Fruit fly (Drosophila melanogaster): ENCODE measurements around the gene CG3437.
A peak's percentile ranks its signal among the peaks of the same experiment; 100 is the strongest.

CG3437 gene

dm6 chr3L:9447239-9447777 is 10.2 kb downstream of the CG3437 start (continued):
- TF ChIP-seq sc (optimal IDR thresholded peaks at IDR 0.05) (no peak), sc (GFP tag; optimal IDR thresholded peaks at IDR 0.05) (no peak), CG18599 (GFP tag; optimal IDR thresholded peaks at IDR 0.05) (peak; percentile 50), tap (tag; optimal IDR thresholded peaks at IDR 0.05) (no peak), CG5245 (GFP tag; optimal IDR thresholded peaks at IDR 0.05) (no peak), nau (GFP tag; optimal IDR thresholded peaks at IDR 0.05) (no peak), CG3847 (GFP tag; IDR thresholded peaks at IDR 0.05) (no peak), scrt (GFP tag; optimal IDR thresholded peaks at IDR 0.05) (peak; percentile 46), h (optimal IDR thresholded peaks at IDR 0.05) (no peak), CG13624 (GFP tag; optimal IDR thresholded peaks at IDR 0.05) (no peak), Ptx1 (GFP tag; IDR thresholded peaks at IDR 0.05) (no peak), repo (GFP tag; optimal IDR thresholded peaks at IDR 0.05) (no peak), caup (GFP tag; optimal IDR thresholded peaks at IDR 0.05; ENCODE audit: severe bottlenecking) (peak; percentile 36), bbx (GFP tag; IDR thresholded peaks at IDR 0.05; ENCODE audit: partially characterized antibody) (no peak), CG10959 (GFP tag; IDR thresholded peaks at IDR 0.05) (peak; percentile 84), MTF-1 (GFP tag; optimal IDR thresholded peaks at IDR 0.05; ENCODE audit: borderline replicate concordance) (no peak), CG10209 (GFP tag; optimal IDR thresholded peaks at IDR 0.05) (no peak), Atf-2 (GFP tag; optimal IDR thresholded peaks at IDR 0.05) (no peak), Chrac-16 (GFP tag; optimal IDR thresholded peaks at IDR 0.05) (no peak), CG12236 (GFP tag; optimal IDR thresholded peaks at IDR 0.05) (no peak), CG17385 (GFP tag; optimal IDR thresholded peaks at IDR 0.05) (no peak), CG7357 (GFP tag; IDR thresholded peaks at IDR 0.05) (no peak), dati (GFP tag; IDR thresholded peaks at IDR 0.05) (no peak), CG2199 (GFP tag; IDR thresholded peaks at IDR 0.05) (0 out of 3 replicates have a peak, but pooled peaks have one; percentile 8), CG15696 (tag; optimal IDR thresholded peaks at IDR 0.05) (no peak), lbe (GFP tag; optimal IDR thresholded peaks at IDR 0.05) (no peak), Vsx1 (GFP tag; optimal IDR thresholded peaks at IDR 0.05) (no peak), CG8478 (optimal IDR thresholded peaks at IDR 0.05) (no peak), gro (GFP tag; optimal IDR thresholded peaks at IDR 0.05) (peak; percentile 45), so (GFP tag; IDR thresholded peaks at IDR 0.05) (no peak), CG16815 (GFP tag; optimal IDR thresholded peaks at IDR 0.05) (no peak), Dfd (GFP tag; optimal IDR thresholded peaks at IDR 0.05) (no peak), CG4328 (GFP tag; optimal IDR thresholded peaks at IDR 0.05) (no peak), CG8765 (GFP tag; IDR thresholded peaks at IDR 0.05) (no peak), Bteb2 (GFP tag; optimal IDR thresholded peaks at IDR 0.05) (no peak), CG1529 (GFP tag; optimal IDR thresholded peaks at IDR 0.05) (no peak), pros (GFP tag; optimal IDR thresholded peaks at IDR 0.05) (peak; percentile 59), CrebB (tag; optimal IDR thresholded peaks at IDR 0.05) (no peak), Poxn (GFP tag; IDR thresholded peaks at IDR 0.05) (no peak), Awh (GFP tag; IDR thresholded peaks at IDR 0.05) (0 out of 2 replicates have a peak, but pooled peaks have one; percentile 33), MESR4 (GFP tag; optimal IDR thresholded peaks at IDR 0.05) (peak; percentile 20), kah (GFP tag; optimal IDR thresholded peaks at IDR 0.05) (peak; percentile 38), sens-2 (GFP tag; IDR thresholded peaks at IDR 0.05) (no peak), Hr78 (GFP tag; optimal IDR thresholded peaks at IDR 0.05) (peak in 1 of 2 experiments; percentile 44), row (GFP tag; IDR thresholded peaks at IDR 0.05) (0 out of 3 replicates have a peak, but pooled peaks have one; percentile 13), Abd-B (GFP tag; optimal IDR thresholded peaks at IDR 0.05) (peak; percentile 6), CG18476 (GFP tag; optimal IDR thresholded peaks at IDR 0.05) (no peak), ems (GFP tag; optimal IDR thresholded peaks at IDR 0.05) (no peak), sens (GFP tag) (peak; percentile 86), CG15073 (GFP tag; optimal IDR thresholded peaks at IDR 0.05) (no peak), lab (GFP tag; optimal IDR thresholded peaks at IDR 0.05) (peak; percentile 68), CG6654 (GFP tag; optimal IDR thresholded peaks at IDR 0.05) (no peak)
